Fruit fly (Drosophila melanogaster) whole organism, wandering third instar larva: ENCODE results near the gene Spt7.
A peak's percentile ranks its signal among the peaks of the same experiment; 100 is the strongest.

Source experiments
- Abd-B ChIP-seq: fragments of >200 bp; optimal IDR thresholded peaks from 2 replicates; lab custom pipeline; 2017; ENCODE audit warnings: missing biosample characterization, missing genetic modification characterization
- CG32264 ChIP-seq: fragments of 200-800 bp; sonication (Bioruptor generic); optimal IDR thresholded peaks from 2 replicates; lab custom pipeline; 2016; ENCODE audit warnings: missing biosample characterization, missing genetic modification characterization
- CG9705 ChIP-seq: fragments of 200-800 bp; sonication (Bioruptor generic); optimal IDR thresholded peaks from 2 replicates; lab custom pipeline; 2018; ENCODE audit warnings: missing biosample characterization, mild to moderate bottlenecking, missing genetic modification characterization
- CrebA ChIP-seq: fragments of 200-800 bp; sonication (Bioruptor generic); optimal IDR thresholded peaks from 2 replicates; lab custom pipeline; 2016; ENCODE audit warnings: missing biosample characterization, mild to moderate bottlenecking, missing genetic modification characterization, borderline replicate concordance
- Dfd ChIP-seq: fragments of >200 bp; optimal IDR thresholded peaks from 2 replicates; lab custom pipeline; 2017; ENCODE audit warnings: missing biosample characterization, missing genetic modification characterization
- Dif ChIP-seq: fragments of 200-275, 200-300 bp; sonication (Bioruptor generic); optimal IDR thresholded peaks from 2 replicates; lab custom pipeline; 2018; ENCODE audit warnings: missing biosample characterization, missing genetic modification characterization; ENCODE audit not compliant: partially characterized antibody
- GATAd ChIP-seq: sonication (Bioruptor generic); optimal IDR thresholded peaks from 2 replicates; lab custom pipeline; 2016; ENCODE audit warnings: missing biosample characterization, missing genetic modification characterization
- HLH106 ChIP-seq: fragments of 200-800 bp; optimal IDR thresholded peaks from 3 replicates; lab custom pipeline; 2019; ENCODE audit warnings: missing biosample characterization, mild to moderate bottlenecking, missing genetic modification characterization, moderate library complexity
- Hnf4 ChIP-seq: fragments of 200-800 bp; sonication (Bioruptor generic); optimal IDR thresholded peaks from 2 replicates; lab custom pipeline; 2016; ENCODE audit warnings: missing biosample characterization, mild to moderate bottlenecking, missing genetic modification characterization
- Hr78 ChIP-seq: fragments of >200 bp; optimal IDR thresholded peaks from 2 replicates; lab custom pipeline; 2017; ENCODE audit warnings: missing biosample characterization, missing genetic modification characterization
- Hr83 ChIP-seq: fragments of 200-300 bp; sonication (Bioruptor generic); optimal IDR thresholded peaks from 2 replicates; lab custom pipeline; 2016; ENCODE audit warnings: missing biosample characterization, mild to moderate bottlenecking, missing genetic modification characterization, moderate library complexity; ENCODE audit not compliant: poor library complexity, severe bottlenecking
- Jra ChIP-seq: sonication (Bioruptor generic); optimal IDR thresholded peaks from 2 replicates; lab custom pipeline; 2016; ENCODE audit warnings: missing biosample characterization, missing genetic modification characterization
- Mio ChIP-seq: sonication (Bioruptor generic); optimal IDR thresholded peaks from 2 replicates; lab custom pipeline; 2016; ENCODE audit warnings: missing biosample characterization, missing genetic modification characterization
- Myc ChIP-seq: fragments of >200 bp; optimal IDR thresholded peaks from 2 replicates; lab custom pipeline; 2017
- N ChIP-seq: fragments of >200 bp; optimal IDR thresholded peaks from 2 replicates; lab custom pipeline; 2018; ENCODE audit warnings: missing biosample characterization, missing external identifiers, missing genetic modification characterization
- OdsH ChIP-seq: fragments of 200-800 bp; sonication (Bioruptor generic); optimal IDR thresholded peaks from 2 replicates; lab custom pipeline; 2016; ENCODE audit warnings: missing biosample characterization, mild to moderate bottlenecking, missing genetic modification characterization
- Rel ChIP-seq, 2 experiments: fragments of 200-800 bp; sonication (Bioruptor generic) in 1 of 2; optimal IDR thresholded peaks; 2 replicates in 1 of 2; 3 replicates in 1 of 2; lab custom pipeline; 2016 to 2019; ENCODE audit warnings: mild to moderate bottlenecking in 2 of 2, missing biosample characterization in 2 of 2, missing genetic modification characterization in 2 of 2, moderate library complexity in 1 of 2
- Sp1 ChIP-seq: fragments of 200-800 bp; sonication (Bioruptor generic); optimal IDR thresholded peaks from 3 replicates; lab custom pipeline; 2019; ENCODE audit warnings: missing biosample characterization, mild to moderate bottlenecking, missing genetic modification characterization, moderate library complexity
- Vsx2 ChIP-seq: fragments of 200-300, 225-300 bp; sonication (Bioruptor generic); optimal IDR thresholded peaks from 2 replicates; lab custom pipeline; 2018; ENCODE audit warnings: missing biosample characterization, missing genetic modification characterization; ENCODE audit not compliant: partially characterized antibody
- br ChIP-seq: fragments of 200-800 bp; sonication (Bioruptor generic); optimal IDR thresholded peaks from 2 replicates; lab custom pipeline; 2016; ENCODE audit warnings: missing biosample characterization, missing genetic modification characterization
- brk ChIP-seq: fragments of 200-800 bp; sonication (Bioruptor generic); optimal IDR thresholded peaks from 2 replicates; lab custom pipeline; 2016; ENCODE audit warnings: missing biosample characterization, mild to moderate bottlenecking, missing genetic modification characterization
- dl ChIP-seq, 2 experiments: fragments of 175-275, 200-275 bp in 1 of 2; fragments of 200-275 bp in 1 of 2; sonication (Bioruptor generic); optimal IDR thresholded peaks; lab custom pipeline; 2018; ENCODE audit warnings: mild to moderate bottlenecking in 2 of 2, missing biosample characterization in 2 of 2, missing genetic modification characterization in 2 of 2, moderate library complexity in 2 of 2; ENCODE audit not compliant: partially characterized antibody in 2 of 2, insufficient read depth in 1 of 2
- dmrt93B ChIP-seq: fragments of 200-800 bp; sonication (Bioruptor generic); optimal IDR thresholded peaks from 2 replicates; lab custom pipeline; 2018; ENCODE audit warnings: missing biosample characterization, mild to moderate bottlenecking, missing genetic modification characterization
- dsf ChIP-seq: sonication (Bioruptor generic); optimal IDR thresholded peaks from 2 replicates; lab custom pipeline; 2016; ENCODE audit warnings: missing biosample characterization, missing genetic modification characterization, borderline replicate concordance
- ey ChIP-seq: fragments of 200-800 bp; sonication (Bioruptor generic); optimal IDR thresholded peaks from 2 replicates; lab custom pipeline; 2016; ENCODE audit warnings: missing biosample characterization, missing genetic modification characterization
- foxo ChIP-seq, 2 experiments: fragments of 200-800 bp; sonication (Bioruptor generic); optimal IDR thresholded peaks; 2 replicates in 1 of 2; 3 replicates in 1 of 2; lab custom pipeline; 2016 to 2017; ENCODE audit warnings: missing biosample characterization in 2 of 2, missing genetic modification characterization in 2 of 2
- fru ChIP-seq: fragments of 200-800 bp; sonication (Bioruptor generic); optimal IDR thresholded peaks from 3 replicates; lab custom pipeline; 2016; ENCODE audit warnings: missing biosample characterization, mild to moderate bottlenecking, missing genetic modification characterization
- h ChIP-seq: fragments of 200-800 bp; sonication (Bioruptor generic); optimal IDR thresholded peaks from 3 replicates; lab custom pipeline; 2016; ENCODE audit warnings: missing biosample characterization, mild to moderate bottlenecking, missing genetic modification characterization
- jim ChIP-seq: fragments of 175-275, 200-325 bp; sonication (Bioruptor generic); optimal IDR thresholded peaks from 2 replicates; lab custom pipeline; 2016; ENCODE audit warnings: missing biosample characterization, mild to moderate bottlenecking, missing genetic modification characterization
- lola ChIP-seq: fragments of >200 bp; optimal IDR thresholded peaks from 2 replicates; lab custom pipeline; 2017; ENCODE audit warnings: missing biosample characterization, missing genetic modification characterization
- pan ChIP-seq: fragments of >200 bp; optimal IDR thresholded peaks from 2 replicates; lab custom pipeline; 2017
- psq ChIP-seq: fragments of 200-800 bp; sonication (Bioruptor generic); optimal IDR thresholded peaks from 3 replicates; lab custom pipeline; 2017; ENCODE audit warnings: missing biosample characterization, mild to moderate bottlenecking, missing genetic modification characterization, moderate library complexity
- rgr ChIP-seq: fragments of 200-800 bp; sonication (Bioruptor generic); optimal IDR thresholded peaks from 3 replicates; lab custom pipeline; 2016; ENCODE audit warnings: missing biosample characterization, mild to moderate bottlenecking, missing genetic modification characterization
- sage ChIP-seq: fragments of 200-800 bp; sonication (Bioruptor generic); optimal IDR thresholded peaks from 2 replicates; lab custom pipeline; 2016; ENCODE audit warnings: missing biosample characterization, mild to moderate bottlenecking, missing genetic modification characterization
- sv ChIP-seq: fragments of 200-800 bp; sonication (Bioruptor generic); optimal IDR thresholded peaks from 3 replicates; lab custom pipeline; 2016; ENCODE audit warnings: missing biosample characterization, missing genetic modification characterization
- tai ChIP-seq: sonication (Bioruptor generic); optimal IDR thresholded peaks from 2 replicates; lab custom pipeline; 2016; ENCODE audit warnings: missing biosample characterization, missing genetic modification characterization
- usp ChIP-seq: fragments of >200 bp; optimal IDR thresholded peaks from 2 replicates; lab custom pipeline; 2017; ENCODE audit warnings: missing biosample characterization, missing genetic modification characterization
- woc ChIP-seq: sonication (Bioruptor generic); optimal IDR thresholded peaks from 2 replicates; lab custom pipeline; 2016; ENCODE audit warnings: missing biosample characterization, mild to moderate bottlenecking, missing genetic modification characterization

Spt7 gene

dm6 chrX:17841923-17842322, 8.3 kb upstream of the Spt7 start, which contains the start of gene Taf9:
Taf9 (plus strand) TSS chrX:17842161.
- peak; percentile 64 for TF ChIP-seq Hr83 (GFP tag; lab: Kevin White, UChicago)
- TF ChIP-seq jim (GFP tag; lab: Kevin White, UChicago): no peak
- TF ChIP-seq sv (GFP tag; lab: Kevin White, UChicago): no peak
- no peak for TF ChIP-seq Myc (lab: Kevin White, UChicago)
- no peak for TF ChIP-seq Abd-B

- TF ChIP-seq CG9705 (peak; percentile 92), Dif (no peak), woc (GFP tag; lab: Kevin White, UChicago) (no peak), dl (GFP tag; optimal IDR thresholded peaks at IDR 0.05; lab: Kevin White, UChicago; ENCODE audit: insufficient read depth in 1 of 2, partially characterized antibody in 2 of 2) (no peak), OdsH (GFP tag; lab: Kevin White, UChicago) (peak; percentile 84), br (peak; percentile 72), sage (GFP tag; lab: Kevin White, UChicago) (no peak), N (GFP tag; lab: Kevin White, UChicago) (no peak), Vsx2 (GFP tag; lab: Kevin White, UChicago) (no peak), Hr83 (GFP tag; lab: Kevin White, UChicago) (no peak), Hr78 (GFP tag; lab: Kevin White, UChicago) (no peak), rgr (peak; percentile 90), ey (GFP tag; lab: Kevin White, UChicago) (peak; percentile 70), psq (peak; percentile 83), usp (GFP tag; lab: Kevin White, UChicago) (no peak), Sp1 (GFP tag; lab: Kevin White, UChicago) (peak; percentile 91), tai (GFP tag; lab: Kevin White, UChicago) (no peak), dsf (GFP tag; lab: Kevin White, UChicago) (peak; percentile 31), GATAd (no peak), Jra (GFP tag; lab: Kevin White, UChicago) (peak; percentile 7), dmrt93B (GFP tag; lab: Kevin White, UChicago) (peak; percentile 92), h (GFP tag; lab: Kevin White, UChicago) (peak; percentile 91), Dfd (no peak), Abd-B (no peak), fru (peak; percentile 82), Hnf4 (GFP tag; lab: Kevin White, UChicago) (no peak), CrebA (no peak), jim (GFP tag; lab: Kevin White, UChicago) (no peak), Rel (GFP tag; optimal IDR thresholded peaks at IDR 0.05; lab: Kevin White, UChicago) (peak; percentile 30), Rel (tag; optimal IDR thresholded peaks at IDR 0.05; lab: Kevin White, UChicago) (peak; percentile 75), Myc (lab: Kevin White, UChicago) (no peak), sv (GFP tag; lab: Kevin White, UChicago) (peak; percentile 89), foxo (GFP tag; optimal IDR thresholded peaks at IDR 0.05; lab: Kevin White, UChicago) (peak in 1 of 2 experiments; percentile 93), lola (no peak), Mio (no peak), CG32264 (GFP tag; lab: Kevin White, UChicago) (no peak), pan (lab: Kevin White, UChicago) (no peak), brk (GFP tag; lab: Kevin White, UChicago) (no peak), HLH106 (peak; percentile 96)
Observed at dm6 chrX:17844623-17845022, 5.6 kb upstream of the Spt7 start, which contains the start of the genes CG8142 and Ucp4A. CG8142 (minus strand) TSS chrX:17844704. Ucp4A (plus strand) TSS chrX:17844949.

dm6 chrX:17845820-17846379, 4.4 kb upstream of the Spt7 start:
- TF ChIP-seq Rel (GFP tag; optimal IDR thresholded peaks at IDR 0.05; lab: Kevin White, UChicago) (no peak), Rel (tag; optimal IDR thresholded peaks at IDR 0.05; lab: Kevin White, UChicago) (peak; percentile 48), Mio (no peak)
